Worm (Caenorhabditis elegans) whole organism, L1 larva: ENCODE results near the gene mccc-1.
A peak's percentile ranks its signal among the peaks of the same experiment; 100 is the strongest.

Experiments
- C16A3.4 ChIP-seq: fragments of 150-350 bp; optimal IDR thresholded peaks from 2 replicates; lab custom pipeline; 2014; ENCODE audit warnings: missing biosample characterization, missing genetic modification characterization
- aha-1 ChIP-seq: fragments of 150-350 bp; optimal IDR thresholded peaks from 2 replicates; lab custom pipeline; 2014; ENCODE audit warnings: missing biosample characterization, missing genetic modification characterization
- aly-2 ChIP-seq: fragments of 150-350 bp; optimal IDR thresholded peaks from 2 replicates; lab custom pipeline; 2014; ENCODE audit warnings: missing biosample characterization, missing genetic modification characterization
- blmp-1 ChIP-seq: fragments of 150-350 bp; optimal IDR thresholded peaks from 2 replicates; lab custom pipeline; 2014; ENCODE audit warnings: missing biosample characterization, missing genetic modification characterization
- ceh-8 ChIP-seq: fragments of 200-800 bp; sonication (Bioruptor generic); optimal IDR thresholded peaks from 2 replicates; lab custom pipeline; 2018; ENCODE audit warnings: mild to moderate bottlenecking, missing genetic modification characterization, moderate library complexity, missing compliant biosample characterization
- ceh-82 ChIP-seq, 3 experiments: fragments of 150-350 bp in 1 of 3; sonication (generic microtip) in 2 of 3; optimal IDR thresholded peaks; 2 replicates each; lab custom pipeline; 2014 to 2017; ENCODE audit warnings: missing biosample characterization in 3 of 3, missing genetic modification characterization in 3 of 3
- ceh-88 ChIP-seq: fragments of 200-800 bp; sonication (Bioruptor generic); IDR thresholded peaks from 2 replicates; pipeline ENCODE4 v1.3.6; 2022; ENCODE audit warnings: missing genetic modification characterization, missing compliant biosample characterization
- ces-1 ChIP-seq: fragments of 150-350 bp; optimal IDR thresholded peaks from 2 replicates; lab custom pipeline; 2014; ENCODE audit warnings: missing biosample characterization, missing genetic modification reagents, missing genetic modification characterization
- dpl-1 ChIP-seq, 3 experiments: fragments of 150-350 bp in 2 of 3; sonication (generic microtip) in 1 of 3; optimal IDR thresholded peaks; 2 replicates each; lab custom pipeline; 2014 to 2017; ENCODE audit warnings: missing biosample characterization in 3 of 3, missing genetic modification characterization in 3 of 3, missing genetic modification reagents in 3 of 3
- dsc-1 ChIP-seq: sonication (generic microtip); optimal IDR thresholded peaks from 2 replicates; lab custom pipeline; 2016; ENCODE audit warnings: mild to moderate bottlenecking, missing genetic modification characterization, missing compliant biosample characterization
- efl-1 ChIP-seq, 4 experiments: fragments of 150-350 bp; optimal IDR thresholded peaks in 3 of 4; peaks in 1 of 4; 1 replicate in 1 of 4; 2 replicates in 3 of 4; lab custom pipeline; 2014; ENCODE audit warnings: missing biosample characterization in 2 of 4, missing genetic modification characterization in 2 of 4, missing genetic modification reagents in 2 of 4
- efl-3 ChIP-seq: fragments of 200-800 bp; sonication (Bioruptor generic); optimal IDR thresholded peaks from 2 replicates; lab custom pipeline; 2018; ENCODE audit warnings: mild to moderate bottlenecking, missing genetic modification characterization, missing compliant biosample characterization
- egl-13 ChIP-seq: sonication (generic microtip); optimal IDR thresholded peaks from 2 replicates; lab custom pipeline; 2016; ENCODE audit warnings: missing genotype, missing genetic modification reagents, missing genetic modification characterization, missing compliant biosample characterization
- elt-3 ChIP-seq, 6 experiments: fragments of 150-350 bp in 1 of 6; sonication (generic microtip); optimal IDR thresholded peaks; 2 replicates each; lab custom pipeline; 2017 to 2018; ENCODE audit warnings: missing biosample characterization in 6 of 6, missing genetic modification characterization in 6 of 6, inconsistent platforms in 1 of 6
- fkh-10 ChIP-seq: sonication (generic microtip); optimal IDR thresholded peaks from 2 replicates; lab custom pipeline; 2017; ENCODE audit warnings: missing biosample characterization, missing genetic modification reagents, missing genetic modification characterization
- fkh-8 ChIP-seq: sonication (generic microtip); optimal IDR thresholded peaks from 2 replicates; lab custom pipeline; 2016; ENCODE audit warnings: mild to moderate bottlenecking, missing genetic modification characterization, missing compliant biosample characterization
- fos-1 ChIP-seq: fragments of 150-350 bp; optimal IDR thresholded peaks from 2 replicates; lab custom pipeline; 2014; ENCODE audit warnings: missing biosample characterization, missing genetic modification characterization
- grh-1 ChIP-seq: fragments of 200-800 bp; sonication (Bioruptor generic); IDR thresholded peaks from 2 replicates; pipeline ENCODE4 v1.3.6; 2022; ENCODE audit warnings: missing genetic modification reagents, missing genetic modification characterization, missing compliant biosample characterization
- hlh-17 ChIP-seq: fragments of 200-800 bp; sonication (Bioruptor generic); optimal IDR thresholded peaks from 2 replicates; lab custom pipeline; 2018; ENCODE audit warnings: missing genetic modification characterization, mild to moderate bottlenecking, missing compliant biosample characterization, moderate library complexity, borderline replicate concordance
- hlh-4 ChIP-seq: sonication (generic microtip); optimal IDR thresholded peaks from 2 replicates; lab custom pipeline; 2016; ENCODE audit warnings: mild to moderate bottlenecking, missing genetic modification characterization, missing compliant biosample characterization
- isw-1 ChIP-seq: fragments of 200-800 bp; sonication (Bioruptor generic); IDR thresholded peaks from 2 replicates; pipeline ENCODE4 v1.3.6; 2022; ENCODE audit warnings: missing genetic modification characterization, missing compliant biosample characterization
- jun-1 ChIP-seq: fragments of 150-350 bp; optimal IDR thresholded peaks from 2 replicates; lab custom pipeline; 2014; ENCODE audit warnings: missing biosample characterization, missing genetic modification reagents, missing genetic modification characterization
- lin-15B ChIP-seq: fragments of 150-350 bp; sonication (generic microtip); optimal IDR thresholded peaks from 3 replicates; lab custom pipeline; 2014; ENCODE audit warnings: missing biosample characterization, missing genetic modification characterization
- lin-39 ChIP-seq: fragments of 150-350 bp; optimal IDR thresholded peaks from 2 replicates; lab custom pipeline; 2014; ENCODE audit warnings: missing biosample characterization, missing genetic modification reagents, missing genetic modification characterization
- lsy-2 ChIP-seq, 2 experiments: fragments of 150-350 bp; optimal IDR thresholded peaks; 2 replicates each; lab custom pipeline; 2014; ENCODE audit warnings: missing biosample characterization in 2 of 2, missing genetic modification characterization in 2 of 2
- mab-9 ChIP-seq: fragments of 200-800 bp; sonication (Bioruptor generic); IDR thresholded peaks from 2 replicates; pipeline ENCODE4 v1.3.6; 2022; ENCODE audit warnings: missing genetic modification reagents, missing genetic modification characterization, missing compliant biosample characterization
- nhr-12 ChIP-seq: sonication (generic microtip); optimal IDR thresholded peaks from 2 replicates; lab custom pipeline; 2017; ENCODE audit warnings: missing biosample characterization, missing genetic modification characterization
- nhr-20 ChIP-seq: sonication (generic microtip); optimal IDR thresholded peaks from 2 replicates; lab custom pipeline; 2016; ENCODE audit warnings: mild to moderate bottlenecking, missing genetic modification characterization, missing compliant biosample characterization
- nhr-237 ChIP-seq: fragments of 150-350 bp; optimal IDR thresholded peaks from 2 replicates; lab custom pipeline; 2014; ENCODE audit warnings: missing biosample characterization, missing genetic modification characterization
- nhr-28 ChIP-seq: fragments of 150-350 bp; optimal IDR thresholded peaks from 2 replicates; lab custom pipeline; 2014; ENCODE audit warnings: missing biosample characterization, missing genetic modification characterization
- nhr-47 ChIP-seq: sonication (generic microtip); optimal IDR thresholded peaks from 2 replicates; lab custom pipeline; 2016; ENCODE audit warnings: mild to moderate bottlenecking, missing genetic modification characterization, moderate library complexity, missing compliant biosample characterization
- nhr-77 ChIP-seq: fragments of 150-350 bp; optimal IDR thresholded peaks from 2 replicates; lab custom pipeline; 2014; ENCODE audit warnings: missing biosample characterization, missing genetic modification characterization
- nhr-84 ChIP-seq: sonication (generic microtip); optimal IDR thresholded peaks from 2 replicates; lab custom pipeline; 2017; ENCODE audit warnings: missing biosample characterization, missing genetic modification characterization
- pag-3 ChIP-seq: sonication (generic microtip); optimal IDR thresholded peaks from 2 replicates; lab custom pipeline; 2017; ENCODE audit warnings: missing genetic modification characterization, mild to moderate bottlenecking, missing compliant biosample characterization, antibody characterized with exemption, borderline replicate concordance; ENCODE audit not compliant: insufficient read depth
- pax-3 ChIP-seq: fragments of 200-800 bp; sonication (Bioruptor generic); optimal IDR thresholded peaks from 2 replicates; lab custom pipeline; 2018; ENCODE audit warnings: mild to moderate bottlenecking, missing genetic modification characterization, moderate library complexity, missing compliant biosample characterization
- pqm-1 ChIP-seq: sonication (generic microtip); optimal IDR thresholded peaks from 3 replicates; lab custom pipeline; 2017; ENCODE audit warnings: missing biosample characterization, missing genetic modification characterization
- skn-1 ChIP-seq: fragments of 150-350 bp; optimal IDR thresholded peaks from 2 replicates; lab custom pipeline; 2014; ENCODE audit warnings: missing biosample characterization, missing genetic modification characterization
- snpc-4 ChIP-seq: fragments of 150-350 bp; optimal IDR thresholded peaks from 2 replicates; lab custom pipeline; 2014; ENCODE audit warnings: missing biosample characterization, missing genetic modification characterization
- snu-23 ChIP-seq: sonication (generic microtip); optimal IDR thresholded peaks from 2 replicates; lab custom pipeline; 2016; ENCODE audit warnings: missing genetic modification characterization, missing compliant biosample characterization
- sox-4 ChIP-seq: sonication (generic microtip); optimal IDR thresholded peaks from 2 replicates; lab custom pipeline; 2016; ENCODE audit warnings: missing genetic modification characterization, missing compliant biosample characterization
- sptf-1 ChIP-seq: fragments of 150-350 bp; optimal IDR thresholded peaks from 2 replicates; lab custom pipeline; 2014; ENCODE audit warnings: missing biosample characterization, missing genetic modification characterization
- sup-37 ChIP-seq: fragments of 200-800 bp; sonication (Bioruptor generic); optimal IDR thresholded peaks from 2 replicates; lab custom pipeline; 2018; ENCODE audit warnings: mild to moderate bottlenecking, missing genetic modification characterization, missing compliant biosample characterization
- swsn-7 ChIP-seq: sonication (generic microtip); optimal IDR thresholded peaks from 2 replicates; lab custom pipeline; 2016; ENCODE audit warnings: missing genetic modification characterization, missing compliant biosample characterization
- tbx-2 ChIP-seq: sonication (generic microtip); optimal IDR thresholded peaks from 2 replicates; lab custom pipeline; 2016; ENCODE audit warnings: missing genetic modification characterization, missing compliant biosample characterization
- tlp-1 ChIP-seq: fragments of 150-350 bp; optimal IDR thresholded peaks from 2 replicates; lab custom pipeline; 2014; ENCODE audit warnings: missing biosample characterization, missing genetic modification characterization
- unc-130 ChIP-seq: fragments of 150-350 bp; optimal IDR thresholded peaks from 2 replicates; lab custom pipeline; 2017; ENCODE audit warnings: missing biosample characterization, missing genetic modification characterization, inconsistent platforms
- unc-62 ChIP-seq: fragments of 150-350 bp; optimal IDR thresholded peaks from 2 replicates; lab custom pipeline; 2014; ENCODE audit warnings: missing biosample characterization, missing genetic modification reagents, missing genetic modification characterization
- unc-98 ChIP-seq: fragments of 200-800 bp; sonication (Bioruptor generic); IDR thresholded peaks from 2 replicates; pipeline ENCODE4 v1.3.6; 2022; ENCODE audit warnings: missing genetic modification characterization, missing compliant biosample characterization
- zip-4 ChIP-seq: fragments of 200-800 bp; sonication (Bioruptor generic); optimal IDR thresholded peaks from 2 replicates; lab custom pipeline; 2018; ENCODE audit warnings: mild to moderate bottlenecking, missing genetic modification characterization, moderate library complexity, missing compliant biosample characterization
- ztf-4 ChIP-seq: fragments of 150-350 bp; optimal IDR thresholded peaks from 2 replicates; lab custom pipeline; 2014; ENCODE audit warnings: missing biosample characterization, missing genetic modification characterization

mccc-1 gene

DNA sequence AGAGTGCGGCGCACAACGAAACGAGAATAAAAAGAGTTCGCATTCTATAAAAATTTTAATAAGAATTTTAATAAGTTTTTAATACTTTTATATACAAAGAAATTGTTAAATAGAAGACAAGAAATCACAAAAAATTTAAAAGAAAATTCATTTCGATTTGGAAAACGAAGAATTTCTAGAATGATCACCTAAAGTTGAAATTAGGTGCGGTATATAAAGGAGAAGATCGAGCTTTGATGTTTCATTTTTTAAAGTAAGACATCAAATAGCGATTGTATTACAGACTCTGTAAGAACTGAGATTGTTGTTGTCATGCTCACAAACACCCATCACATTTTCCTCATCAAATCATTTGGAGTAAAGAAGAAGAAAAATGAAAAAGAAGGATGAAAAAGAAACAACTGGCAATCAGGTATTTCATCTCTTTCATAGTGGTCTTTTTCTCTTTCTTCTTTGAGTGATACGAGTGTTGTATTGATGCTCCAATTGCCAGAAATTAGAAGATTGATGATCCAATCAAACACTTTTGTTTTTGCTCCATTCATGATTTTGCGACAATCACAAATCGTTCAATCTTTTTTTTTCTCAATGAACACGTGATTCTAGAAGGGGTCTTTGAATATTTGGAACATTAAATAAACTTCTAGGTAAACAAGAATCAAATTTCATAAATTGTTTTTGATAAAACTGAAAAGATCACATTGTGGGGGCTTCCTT lies 44.0 kb downstream of the mccc-1 start, which contains the start of gene dur-1 (continued):
- TF ChIP-seq nhr-12 (no peak), blmp-1 (tag; lab: Kevin White, UChicago) (no peak), pag-3 (tag; lab: Kevin White, UChicago) (peak; percentile 46), aha-1 (tag; lab: Kevin White, UChicago) (no peak), lin-15B (no peak), snpc-4 (no peak), tlp-1 (tag; lab: Kevin White, UChicago) (no peak), lsy-2 (tag; optimal IDR thresholded peaks at IDR 0.05; lab: Kevin White, UChicago) (peak; percentile 60 to 64), ceh-8 (GFP tag; lab: Kevin White, UChicago) (no peak), unc-98 (GFP tag; lab: Robert Waterston, UW) (no peak), ztf-4 (tag; lab: Kevin White, UChicago) (no peak), egl-13 (tag; lab: Kevin White, UChicago) (no peak), unc-62 (GFP tag; lab: Kevin White, UChicago) (no peak), lin-39 (tag; lab: Kevin White, UChicago) (peak; percentile 90), isw-1 (GFP tag; lab: Robert Waterston, UW) (no peak), hlh-17 (no peak), ceh-88 (GFP tag; lab: Robert Waterston, UW) (no peak)

DNA sequence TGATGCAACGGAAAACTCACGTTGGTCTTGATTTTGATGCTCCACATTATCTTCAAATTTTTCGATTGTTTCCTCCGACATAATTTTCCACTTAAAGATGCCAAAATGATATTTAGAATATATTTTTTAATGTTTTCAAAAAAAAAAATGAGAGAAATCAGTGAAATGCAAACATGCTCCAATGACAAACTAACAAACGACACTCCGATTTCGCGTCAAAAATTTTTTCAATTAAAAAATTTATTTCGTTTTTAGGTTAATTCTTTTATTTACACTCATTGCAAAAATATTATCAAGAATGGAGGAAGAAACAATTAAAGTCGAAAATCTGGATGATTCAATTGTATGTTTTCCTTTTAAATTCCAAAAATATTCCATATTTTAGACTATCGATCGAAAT lies 47.7 kb downstream of the mccc-1 start, which contains the start of the genes trmt-10A and F25H8.2:
Gene trmt-10A (minus strand): TSS at position 159 of the 400 bp plus-strand sequence.
Gene F25H8.2 (plus strand): TSS at position 181 of the 400 bp plus-strand sequence.
- TF ChIP-seq ceh-88 (GFP tag; lab: Robert Waterston, UW): no peak
- peak; percentile 47 to 54 for TF ChIP-seq efl-1 (optimal IDR thresholded peaks at IDR 0.05; lab: Kevin White, UChicago)
- peak; percentile 62 to 91 for TF ChIP-seq efl-1 (GFP tag; optimal IDR thresholded peaks at IDR 0.05 in 1 of 2; lab: Kevin White, UChicago)
- peak; percentile 49 to 75 (median 52) for TF ChIP-seq dpl-1 (GFP tag; optimal IDR thresholded peaks at IDR 0.05; lab: Kevin White, UChicago)
- TF ChIP-seq nhr-237 (tag; lab: Kevin White, UChicago): no peak
- no peak for TF ChIP-seq zip-4 (GFP tag; lab: Kevin White, UChicago)
- no peak for TF ChIP-seq grh-1 (GFP tag; lab: Robert Waterston, UW)
- TF ChIP-seq tlp-1 (tag; lab: Kevin White, UChicago): no peak
- no peak for TF ChIP-seq pqm-1 (tag; lab: Kevin White, UChicago)
- TF ChIP-seq nhr-84 (tag; lab: Kevin White, UChicago): no peak
- TF ChIP-seq unc-130 (tag; lab: Kevin White, UChicago): no peak
- TF ChIP-seq hlh-4: no peak
- peak; percentile 30 for TF ChIP-seq nhr-47 (tag; lab: Kevin White, UChicago)
- peak in 1 of 6 experiments; percentile 50 for TF ChIP-seq elt-3 (tag; optimal IDR thresholded peaks at IDR 0.05; lab: Kevin White, UChicago)
- TF ChIP-seq fkh-8 (tag; lab: Kevin White, UChicago): no peak
- no peak for TF ChIP-seq mab-9 (GFP tag; lab: Robert Waterston, UW)
- peak; percentile 34 to 83 for TF ChIP-seq lsy-2 (tag; optimal IDR thresholded peaks at IDR 0.05; lab: Kevin White, UChicago)
- TF ChIP-seq dsc-1 (tag; lab: Kevin White, UChicago): no peak
- TF ChIP-seq fkh-10 (GFP tag; lab: Kevin White, UChicago): no peak
- TF ChIP-seq nhr-28: no peak
- peak; percentile 38 for TF ChIP-seq snu-23 (GFP tag; lab: Kevin White, UChicago)
- TF ChIP-seq hlh-17: no peak
- peak; percentile 67 for TF ChIP-seq C16A3.4 (tag; lab: Kevin White, UChicago)
- TF ChIP-seq ceh-8 (GFP tag; lab: Kevin White, UChicago): no peak
- TF ChIP-seq aly-2 (tag; lab: Kevin White, UChicago): no peak
- no peak for TF ChIP-seq swsn-7
- no peak for TF ChIP-seq nhr-20
- no peak for TF ChIP-seq ceh-82 (tag; optimal IDR thresholded peaks at IDR 0.05; lab: Kevin White, UChicago)
- no peak for TF ChIP-seq sup-37 (GFP tag; lab: Kevin White, UChicago)
- TF ChIP-seq pax-3 (tag; lab: Kevin White, UChicago): no peak
- no peak for TF ChIP-seq fos-1
- no peak for TF ChIP-seq tbx-2 (tag; lab: Kevin White, UChicago)
- TF ChIP-seq ces-1 (GFP tag; lab: Kevin White, UChicago): no peak
- TF ChIP-seq jun-1 (tag; lab: Kevin White, UChicago): no peak
- TF ChIP-seq efl-3 (GFP tag; lab: Kevin White, UChicago): no peak
- TF ChIP-seq sptf-1 (tag; lab: Kevin White, UChicago): no peak
- peak; percentile 78 for TF ChIP-seq lin-15B
- TF ChIP-seq sox-4 (tag; lab: Kevin White, UChicago): no peak
- peak; percentile 77 for TF ChIP-seq skn-1
- no peak for TF ChIP-seq nhr-77 (tag; lab: Kevin White, UChicago)
